Fruit fly (Drosophila melanogaster) whole organism, wandering third instar larva: ENCODE results near the gene Fbxl4.

Experiments used
- Abd-B ChIP-seq: fragments of >200 bp; optimal IDR thresholded peaks from 2 replicates; lab custom pipeline; 2017; ENCODE audit warnings: missing biosample characterization, missing genetic modification characterization
- CG32264 ChIP-seq: fragments of 200-800 bp; sonication (Bioruptor generic); optimal IDR thresholded peaks from 2 replicates; lab custom pipeline; 2016; ENCODE audit warnings: missing biosample characterization, missing genetic modification characterization
- CG9705 ChIP-seq: fragments of 200-800 bp; sonication (Bioruptor generic); optimal IDR thresholded peaks from 2 replicates; lab custom pipeline; 2018; ENCODE audit warnings: missing biosample characterization, mild to moderate bottlenecking, missing genetic modification characterization
- CrebA ChIP-seq: fragments of 200-800 bp; sonication (Bioruptor generic); optimal IDR thresholded peaks from 2 replicates; lab custom pipeline; 2016; ENCODE audit warnings: missing biosample characterization, mild to moderate bottlenecking, missing genetic modification characterization, borderline replicate concordance
- Dfd ChIP-seq: fragments of >200 bp; optimal IDR thresholded peaks from 2 replicates; lab custom pipeline; 2017; ENCODE audit warnings: missing biosample characterization, missing genetic modification characterization
- Dif ChIP-seq: fragments of 200-275, 200-300 bp; sonication (Bioruptor generic); optimal IDR thresholded peaks from 2 replicates; lab custom pipeline; 2018; ENCODE audit warnings: missing biosample characterization, missing genetic modification characterization; ENCODE audit not compliant: partially characterized antibody
- GATAd ChIP-seq: sonication (Bioruptor generic); optimal IDR thresholded peaks from 2 replicates; lab custom pipeline; 2016; ENCODE audit warnings: missing biosample characterization, missing genetic modification characterization
- HLH106 ChIP-seq: fragments of 200-800 bp; optimal IDR thresholded peaks from 3 replicates; lab custom pipeline; 2019; ENCODE audit warnings: missing biosample characterization, mild to moderate bottlenecking, missing genetic modification characterization, moderate library complexity
- Hnf4 ChIP-seq: fragments of 200-800 bp; sonication (Bioruptor generic); optimal IDR thresholded peaks from 2 replicates; lab custom pipeline; 2016; ENCODE audit warnings: missing biosample characterization, mild to moderate bottlenecking, missing genetic modification characterization
- Hr83 ChIP-seq: fragments of 200-300 bp; sonication (Bioruptor generic); optimal IDR thresholded peaks from 2 replicates; lab custom pipeline; 2016; ENCODE audit warnings: missing biosample characterization, mild to moderate bottlenecking, missing genetic modification characterization, moderate library complexity; ENCODE audit not compliant: poor library complexity, severe bottlenecking
- Jra ChIP-seq: sonication (Bioruptor generic); optimal IDR thresholded peaks from 2 replicates; lab custom pipeline; 2016; ENCODE audit warnings: missing biosample characterization, missing genetic modification characterization
- Mio ChIP-seq: sonication (Bioruptor generic); optimal IDR thresholded peaks from 2 replicates; lab custom pipeline; 2016; ENCODE audit warnings: missing biosample characterization, missing genetic modification characterization
- N ChIP-seq: fragments of >200 bp; optimal IDR thresholded peaks from 2 replicates; lab custom pipeline; 2018; ENCODE audit warnings: missing biosample characterization, missing external identifiers, missing genetic modification characterization
- OdsH ChIP-seq: fragments of 200-800 bp; sonication (Bioruptor generic); optimal IDR thresholded peaks from 2 replicates; lab custom pipeline; 2016; ENCODE audit warnings: missing biosample characterization, mild to moderate bottlenecking, missing genetic modification characterization
- Rel ChIP-seq, 2 experiments: fragments of 200-800 bp; sonication (Bioruptor generic) in 1 of 2; optimal IDR thresholded peaks; 2 replicates in 1 of 2; 3 replicates in 1 of 2; lab custom pipeline; 2016 to 2019; ENCODE audit warnings: mild to moderate bottlenecking in 2 of 2, missing biosample characterization in 2 of 2, missing genetic modification characterization in 2 of 2, moderate library complexity in 1 of 2
- Sp1 ChIP-seq: fragments of 200-800 bp; sonication (Bioruptor generic); optimal IDR thresholded peaks from 3 replicates; lab custom pipeline; 2019; ENCODE audit warnings: missing biosample characterization, mild to moderate bottlenecking, missing genetic modification characterization, moderate library complexity
- Vsx2 ChIP-seq: fragments of 200-300, 225-300 bp; sonication (Bioruptor generic); optimal IDR thresholded peaks from 2 replicates; lab custom pipeline; 2018; ENCODE audit warnings: missing biosample characterization, missing genetic modification characterization; ENCODE audit not compliant: partially characterized antibody
- br ChIP-seq: fragments of 200-800 bp; sonication (Bioruptor generic); optimal IDR thresholded peaks from 2 replicates; lab custom pipeline; 2016; ENCODE audit warnings: missing biosample characterization, missing genetic modification characterization
- brk ChIP-seq: fragments of 200-800 bp; sonication (Bioruptor generic); optimal IDR thresholded peaks from 2 replicates; lab custom pipeline; 2016; ENCODE audit warnings: missing biosample characterization, mild to moderate bottlenecking, missing genetic modification characterization
- dl ChIP-seq, 2 experiments: fragments of 175-275, 200-275 bp in 1 of 2; fragments of 200-275 bp in 1 of 2; sonication (Bioruptor generic); optimal IDR thresholded peaks; lab custom pipeline; 2018; ENCODE audit warnings: mild to moderate bottlenecking in 2 of 2, missing biosample characterization in 2 of 2, missing genetic modification characterization in 2 of 2, moderate library complexity in 2 of 2; ENCODE audit not compliant: partially characterized antibody in 2 of 2, insufficient read depth in 1 of 2
- dmrt93B ChIP-seq: fragments of 200-800 bp; sonication (Bioruptor generic); optimal IDR thresholded peaks from 2 replicates; lab custom pipeline; 2018; ENCODE audit warnings: missing biosample characterization, mild to moderate bottlenecking, missing genetic modification characterization
- dsf ChIP-seq: sonication (Bioruptor generic); optimal IDR thresholded peaks from 2 replicates; lab custom pipeline; 2016; ENCODE audit warnings: missing biosample characterization, missing genetic modification characterization, borderline replicate concordance
- ey ChIP-seq: fragments of 200-800 bp; sonication (Bioruptor generic); optimal IDR thresholded peaks from 2 replicates; lab custom pipeline; 2016; ENCODE audit warnings: missing biosample characterization, missing genetic modification characterization
- foxo ChIP-seq, 2 experiments: fragments of 200-800 bp; sonication (Bioruptor generic); optimal IDR thresholded peaks; 2 replicates in 1 of 2; 3 replicates in 1 of 2; lab custom pipeline; 2016 to 2017; ENCODE audit warnings: missing biosample characterization in 2 of 2, missing genetic modification characterization in 2 of 2
- fru ChIP-seq: fragments of 200-800 bp; sonication (Bioruptor generic); optimal IDR thresholded peaks from 3 replicates; lab custom pipeline; 2016; ENCODE audit warnings: missing biosample characterization, mild to moderate bottlenecking, missing genetic modification characterization
- h ChIP-seq: fragments of 200-800 bp; sonication (Bioruptor generic); optimal IDR thresholded peaks from 3 replicates; lab custom pipeline; 2016; ENCODE audit warnings: missing biosample characterization, mild to moderate bottlenecking, missing genetic modification characterization
- lola ChIP-seq: fragments of >200 bp; optimal IDR thresholded peaks from 2 replicates; lab custom pipeline; 2017; ENCODE audit warnings: missing biosample characterization, missing genetic modification characterization
- psq ChIP-seq: fragments of 200-800 bp; sonication (Bioruptor generic); optimal IDR thresholded peaks from 3 replicates; lab custom pipeline; 2017; ENCODE audit warnings: missing biosample characterization, mild to moderate bottlenecking, missing genetic modification characterization, moderate library complexity
- rgr ChIP-seq: fragments of 200-800 bp; sonication (Bioruptor generic); optimal IDR thresholded peaks from 3 replicates; lab custom pipeline; 2016; ENCODE audit warnings: missing biosample characterization, mild to moderate bottlenecking, missing genetic modification characterization
- sage ChIP-seq: fragments of 200-800 bp; sonication (Bioruptor generic); optimal IDR thresholded peaks from 2 replicates; lab custom pipeline; 2016; ENCODE audit warnings: missing biosample characterization, mild to moderate bottlenecking, missing genetic modification characterization
- tai ChIP-seq: sonication (Bioruptor generic); optimal IDR thresholded peaks from 2 replicates; lab custom pipeline; 2016; ENCODE audit warnings: missing biosample characterization, missing genetic modification characterization
- usp ChIP-seq: fragments of >200 bp; optimal IDR thresholded peaks from 2 replicates; lab custom pipeline; 2017; ENCODE audit warnings: missing biosample characterization, missing genetic modification characterization
- woc ChIP-seq: sonication (Bioruptor generic); optimal IDR thresholded peaks from 2 replicates; lab custom pipeline; 2016; ENCODE audit warnings: missing biosample characterization, mild to moderate bottlenecking, missing genetic modification characterization

Fbxl4 gene

dm6 chrX:14208426-14209208, 29.1 kb downstream of the Fbxl4 start:
- TF ChIP-seq CrebA (GFP tag; lab: Kevin White, UChicago), result no peak
- peak; percentile 17 for TF ChIP-seq br
- peak; percentile 17 for TF ChIP-seq CG9705 (GFP tag; lab: Kevin White, UChicago)
- TF ChIP-seq dmrt93B, result peak; percentile 33
- peak; percentile 27 for TF ChIP-seq woc (GFP tag; lab: Kevin White, UChicago)
- TF ChIP-seq Jra (GFP tag; lab: Kevin White, UChicago), result no peak
- TF ChIP-seq fru (GFP tag; lab: Kevin White, UChicago), result peak; percentile 58
- TF ChIP-seq Hr83, result no peak
- TF ChIP-seq Vsx2, result no peak
- no peak for TF ChIP-seq GATAd
- TF ChIP-seq rgr (GFP tag; lab: Kevin White, UChicago), result peak; percentile 33
- TF ChIP-seq Dfd, result no peak
- peak in 1 of 2 experiments; percentile 75 for TF ChIP-seq foxo (GFP tag; optimal IDR thresholded peaks at IDR 0.05; lab: Kevin White, UChicago)
- peak; percentile 56 for TF ChIP-seq HLH106
- peak; percentile 69 for TF ChIP-seq h (GFP tag; lab: Kevin White, UChicago)
- peak; percentile 68 for TF ChIP-seq Sp1 (GFP tag; lab: Kevin White, UChicago)
- TF ChIP-seq Abd-B (GFP tag; lab: Kevin White, UChicago), result no peak
- no peak for TF ChIP-seq N (GFP tag; lab: Kevin White, UChicago)
- TF ChIP-seq ey (GFP tag; lab: Kevin White, UChicago), result peak; percentile 37
- peak; percentile 44 for TF ChIP-seq psq (GFP tag; lab: Kevin White, UChicago)
- TF ChIP-seq brk (GFP tag; lab: Kevin White, UChicago), result no peak
- no peak for TF ChIP-seq OdsH (GFP tag; lab: Kevin White, UChicago)
- no peak for TF ChIP-seq usp (GFP tag; lab: Kevin White, UChicago)

DNA sequence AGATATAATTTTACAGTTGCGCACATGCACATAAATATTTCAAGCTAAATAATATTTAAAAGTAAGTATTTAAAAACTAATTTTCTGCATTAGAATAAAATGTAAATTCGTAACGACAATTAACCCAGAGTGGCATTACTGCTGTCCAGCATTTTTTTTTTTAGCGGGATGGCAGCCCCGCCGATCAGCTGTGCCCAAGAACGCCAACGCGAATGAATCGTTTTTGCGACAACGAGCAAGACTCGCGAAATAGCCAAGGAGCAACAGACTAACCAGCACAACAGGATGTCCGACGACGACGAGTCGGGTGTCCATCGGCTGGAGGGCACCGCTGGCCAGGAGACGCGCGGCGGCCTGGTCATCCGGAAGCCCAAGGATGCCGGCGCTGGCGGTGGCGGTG, 36.5 kb downstream of the Fbxl4 start, which contains the start of gene Prp16:
Prp16 (plus strand) TSS at position 185 of the 400 bp plus-strand sequence.
- no peak for TF ChIP-seq Dfd

dm6 chrX:14199967-14200531, 37.7 kb downstream of the Fbxl4 start, which contains the start of gene CG11590:
CG11590 (plus strand) TSS chrX:14200178.
- TF ChIP-seq ey (GFP tag; lab: Kevin White, UChicago) (no peak), Dif (GFP tag; lab: Kevin White, UChicago) (peak; percentile 88), Vsx2 (peak; percentile 96)

dm6 chrX:14193013-14193412, 44.7 kb downstream of the Fbxl4 start, which contains the start of gene yl:
yl (plus strand) TSS chrX:14193214.
- TF ChIP-seq GATAd (no peak), tai (GFP tag; lab: Kevin White, UChicago) (no peak), psq (GFP tag; lab: Kevin White, UChicago) (no peak), Abd-B (GFP tag; lab: Kevin White, UChicago) (no peak), ey (GFP tag; lab: Kevin White, UChicago) (no peak), brk (GFP tag; lab: Kevin White, UChicago) (no peak), Vsx2 (no peak), sage (no peak), dsf (no peak), woc (GFP tag; lab: Kevin White, UChicago) (no peak), OdsH (GFP tag; lab: Kevin White, UChicago) (no peak), rgr (GFP tag; lab: Kevin White, UChicago) (no peak), h (GFP tag; lab: Kevin White, UChicago) (no peak), Mio (GFP tag; lab: Kevin White, UChicago) (no peak), lola (GFP tag; lab: Kevin White, UChicago) (no peak), br (no peak), Hnf4 (GFP tag; lab: Kevin White, UChicago) (no peak), HLH106 (no peak), Dfd (no peak)
- TF ChIP-seq, all 38 proteins: peak for 0

dm6 chrX:14191918-14192317, 45.8 kb downstream of the Fbxl4 start, which contains the start of gene CG13403:
CG13403 (minus strand) TSS chrX:14192018.
- no peak for TF ChIP-seq CG32264 (GFP tag; lab: Kevin White, UChicago)
- no peak for TF ChIP-seq CrebA (GFP tag; lab: Kevin White, UChicago)
- TF ChIP-seq tai (GFP tag; lab: Kevin White, UChicago), result no peak
- TF ChIP-seq brk (GFP tag; lab: Kevin White, UChicago), result no peak
- no peak for TF ChIP-seq Hr83
- no peak for TF ChIP-seq GATAd
- TF ChIP-seq N (GFP tag; lab: Kevin White, UChicago), result no peak
- TF ChIP-seq Rel (GFP tag; optimal IDR thresholded peaks at IDR 0.05; lab: Kevin White, UChicago), result no peak
- TF ChIP-seq Rel (tag; optimal IDR thresholded peaks at IDR 0.05; lab: Kevin White, UChicago), result no peak
- no peak for TF ChIP-seq Mio (GFP tag; lab: Kevin White, UChicago)
- TF ChIP-seq CG9705 (GFP tag; lab: Kevin White, UChicago), result no peak
- TF ChIP-seq Abd-B (GFP tag; lab: Kevin White, UChicago), result no peak
- TF ChIP-seq Hnf4 (GFP tag; lab: Kevin White, UChicago), result no peak
- TF ChIP-seq HLH106, result no peak
- TF ChIP-seq br, result no peak
- no peak for TF ChIP-seq dl (GFP tag; optimal IDR thresholded peaks at IDR 0.05; lab: Kevin White, UChicago; ENCODE audit: insufficient read depth in 1 of 2, partially characterized antibody in 2 of 2)
